Fruit fly (Drosophila melanogaster) whole organism, prepupa: ENCODE measurements around the gene CAH1.

ENCODE experiments used
- CG16779 ChIP-seq: fragments of 200-800 bp; sonication (Bioruptor generic); optimal IDR thresholded peaks from 3 replicates; lab custom pipeline; 2017; ENCODE audit warnings: missing biosample characterization, mild to moderate bottlenecking, missing genetic modification characterization
- Met ChIP-seq: fragments of 200-800 bp; sonication (Bioruptor generic); optimal IDR thresholded peaks from 3 replicates; lab custom pipeline; 2016; ENCODE audit warnings: missing biosample characterization, missing genetic modification characterization
- lz ChIP-seq: fragments of 200-800 bp; sonication (Bioruptor generic); optimal IDR thresholded peaks from 3 replicates; lab custom pipeline; 2016; ENCODE audit warnings: missing biosample characterization, missing genetic modification characterization
- ss ChIP-seq, 2 experiments: fragments of 200-800 bp; sonication (Bioruptor generic); optimal IDR thresholded peaks; 2 replicates in 1 of 2; 3 replicates in 1 of 2; lab custom pipeline; 2017 to 2018; ENCODE audit warnings: mild to moderate bottlenecking in 2 of 2, missing biosample characterization in 2 of 2, missing genetic modification characterization in 2 of 2, moderate library complexity in 1 of 2

- TF ChIP-seq lz (GFP tag; lab: Kevin White, UChicago), result peak; percentile 94
- peak; percentile 96 for TF ChIP-seq Met (GFP tag; lab: Kevin White, UChicago)
- peak in 1 of 2 experiments; percentile 79 for TF ChIP-seq ss (GFP tag; optimal IDR thresholded peaks at IDR 0.05; lab: Kevin White, UChicago)
- peak; percentile 76 for TF ChIP-seq CG16779 (tag; lab: Kevin White, UChicago)
Observed at dm6 chr2L:13839744-13840151, 36.3 kb downstream of the CAH1 start.
